Worm (Caenorhabditis elegans) whole organism, L2 larva: ENCODE measurements around the gene F47B10.4.

ENCODE experiments used
- lin-11 ChIP-seq: fragments of 150-350 bp; sonication (generic microtip); optimal IDR thresholded peaks from 2 replicates; lab custom pipeline; 2014; ENCODE audit warnings: missing biosample characterization, missing genetic modification characterization, inconsistent platforms, mixed read lengths
- nhr-25 ChIP-seq: fragments of 150-350 bp; sonication (generic microtip); optimal IDR thresholded peaks from 3 replicates; lab custom pipeline; 2014; ENCODE audit warnings: missing biosample characterization, missing genetic modification characterization
- unc-55 ChIP-seq: fragments of 150-350 bp; sonication (generic microtip); optimal IDR thresholded peaks from 3 replicates; lab custom pipeline; 2014; ENCODE audit warnings: missing biosample characterization, missing genetic modification reagents, missing genetic modification characterization

DNA sequence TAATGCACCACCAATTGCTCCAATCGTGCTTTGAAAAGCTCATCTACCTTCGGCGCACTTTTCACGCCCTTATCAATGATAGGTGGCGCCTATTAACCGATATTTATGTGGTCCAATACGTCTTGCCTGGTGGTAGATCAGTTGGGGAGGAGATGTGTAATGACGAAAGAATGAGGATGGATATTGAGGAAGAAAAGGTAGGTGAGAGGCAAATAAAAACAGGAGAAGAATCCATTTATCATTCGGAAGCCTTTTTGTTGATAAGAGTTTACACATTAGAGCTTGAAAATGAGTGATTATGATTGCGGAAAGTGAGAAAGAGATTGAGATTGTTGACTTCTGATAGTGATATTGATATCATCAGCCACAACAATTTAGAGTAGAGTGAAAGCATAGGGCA, 16.4 kb downstream of the F47B10.4 start:
- TF ChIP-seq unc-55 (GFP tag; lab: Kevin White, UChicago) = no peak
- no peak for TF ChIP-seq lin-11 (tag; lab: Kevin White, UChicago)
- TF ChIP-seq nhr-25 (tag; lab: Kevin White, UChicago) = no peak
